Worm (Caenorhabditis elegans) whole organism, L2 larva: ENCODE results near the gene W01C8.5.

Experiments used
- C34F6.9 ChIP-seq: fragments of 150-350 bp; optimal IDR thresholded peaks from 2 replicates; lab custom pipeline; 2014; ENCODE audit warnings: missing biosample characterization, missing genetic modification characterization
- F13H6.1 ChIP-seq: sonication (generic microtip); optimal IDR thresholded peaks from 2 replicates; lab custom pipeline; 2016; ENCODE audit warnings: missing genetic modification characterization, missing compliant biosample characterization
- R02D3.7 ChIP-seq: fragments of 150-350 bp; optimal IDR thresholded peaks from 2 replicates; lab custom pipeline; 2014; ENCODE audit warnings: missing biosample characterization, missing genetic modification characterization
- Y55F3AM.14 ChIP-seq: fragments of 200-800 bp; sonication (Bioruptor generic); optimal IDR thresholded peaks from 2 replicates; lab custom pipeline; 2018; ENCODE audit warnings: mild to moderate bottlenecking, missing genetic modification characterization, missing compliant biosample characterization
- ZK546.5 ChIP-seq: sonication (generic microtip); optimal IDR thresholded peaks from 2 replicates; lab custom pipeline; 2017; ENCODE audit warnings: missing biosample characterization, missing genetic modification characterization
- alr-1 ChIP-seq: fragments of 150-350 bp; optimal IDR thresholded peaks from 2 replicates; lab custom pipeline; 2014; ENCODE audit warnings: missing biosample characterization, missing genetic modification characterization
- aly-2 ChIP-seq: fragments of 150-350 bp; optimal IDR thresholded peaks from 2 replicates; lab custom pipeline; 2014; ENCODE audit warnings: missing biosample characterization, missing genetic modification characterization
- ama-1 ChIP-seq: fragments of 150-350 bp; optimal IDR thresholded peaks from 2 replicates; lab custom pipeline; 2018; ENCODE audit warnings: inconsistent platforms
- blmp-1 ChIP-seq: sonication (generic microtip); optimal IDR thresholded peaks from 2 replicates; lab custom pipeline; 2017; ENCODE audit warnings: missing genetic modification characterization, mild to moderate bottlenecking, missing compliant biosample characterization, antibody characterized with exemption, moderate library complexity; ENCODE audit not compliant: insufficient read depth
- ceh-16 ChIP-seq: fragments of 150-350 bp; optimal IDR thresholded peaks from 2 replicates; lab custom pipeline; 2014; ENCODE audit warnings: missing biosample characterization, missing genetic modification characterization
- ceh-82 ChIP-seq: fragments of 150-350 bp; optimal IDR thresholded peaks from 2 replicates; lab custom pipeline; 2014; ENCODE audit warnings: missing biosample characterization, missing genetic modification characterization
- crh-2 ChIP-seq: sonication (generic microtip); optimal IDR thresholded peaks from 2 replicates; lab custom pipeline; 2017; ENCODE audit warnings: missing biosample characterization, missing genetic modification characterization
- dmd-4 ChIP-seq: sonication (generic microtip); optimal IDR thresholded peaks from 2 replicates; lab custom pipeline; 2017; ENCODE audit warnings: missing biosample characterization, missing genetic modification characterization
- egl-27 ChIP-seq: sonication (generic microtip); optimal IDR thresholded peaks from 3 replicates; lab custom pipeline; 2017; ENCODE audit warnings: missing biosample characterization, missing genetic modification reagents, missing genetic modification characterization
- elt-1 ChIP-seq: fragments of 150-350 bp; optimal IDR thresholded peaks from 2 replicates; lab custom pipeline; 2014; ENCODE audit warnings: missing biosample characterization, missing genetic modification characterization
- elt-3 ChIP-seq: sonication (generic microtip); optimal IDR thresholded peaks from 2 replicates; lab custom pipeline; 2017; ENCODE audit warnings: missing biosample characterization, missing genetic modification characterization
- fos-1 ChIP-seq: fragments of 150-350 bp; optimal IDR thresholded peaks from 2 replicates; lab custom pipeline; 2014; ENCODE audit warnings: missing biosample characterization, missing genetic modification characterization
- gmeb-1 ChIP-seq: fragments of 150-350 bp; optimal IDR thresholded peaks from 2 replicates; lab custom pipeline; 2014; ENCODE audit warnings: missing biosample characterization, missing genetic modification characterization
- lin-11 ChIP-seq: fragments of 150-350 bp; sonication (generic microtip); optimal IDR thresholded peaks from 2 replicates; lab custom pipeline; 2014; ENCODE audit warnings: missing biosample characterization, missing genetic modification characterization, inconsistent platforms, mixed read lengths
- lin-13 ChIP-seq: fragments of 150-350 bp; optimal IDR thresholded peaks from 2 replicates; lab custom pipeline; 2014; ENCODE audit warnings: missing biosample characterization, missing genetic modification reagents, missing genetic modification characterization
- lin-39 ChIP-seq: fragments of 150-350 bp; optimal IDR thresholded peaks from 2 replicates; lab custom pipeline; 2014; ENCODE audit warnings: missing biosample characterization, missing genetic modification reagents, missing genetic modification characterization
- lsy-2 ChIP-seq, 2 experiments: fragments of 150-350 bp in 1 of 2; sonication (generic microtip) in 1 of 2; optimal IDR thresholded peaks; 2 replicates each; lab custom pipeline; 2014 to 2017; ENCODE audit warnings: missing biosample characterization in 2 of 2, missing genetic modification characterization in 2 of 2
- mab-5 ChIP-seq: fragments of 150-350 bp; optimal IDR thresholded peaks from 2 replicates; lab custom pipeline; 2014; ENCODE audit warnings: missing biosample characterization, missing genetic modification characterization
- mbf-1 ChIP-seq: sonication (generic microtip); optimal IDR thresholded peaks from 2 replicates; lab custom pipeline; 2017; ENCODE audit warnings: missing biosample characterization, missing genetic modification characterization
- mdl-1 ChIP-seq, 2 experiments: fragments of 150-350 bp in 1 of 2; sonication (generic microtip) in 1 of 2; optimal IDR thresholded peaks; 2 replicates each; lab custom pipeline; 2017; ENCODE audit warnings: missing biosample characterization in 2 of 2, missing genetic modification characterization in 2 of 2
- nhr-10 ChIP-seq: sonication (generic microtip); optimal IDR thresholded peaks from 2 replicates; lab custom pipeline; 2017; ENCODE audit warnings: missing biosample characterization, missing genetic modification characterization
- nhr-11 ChIP-seq: fragments of 150-350 bp; optimal IDR thresholded peaks from 2 replicates; lab custom pipeline; 2014; ENCODE audit warnings: missing biosample characterization, missing genetic modification characterization
- nhr-12 ChIP-seq: fragments of 150-350 bp; optimal IDR thresholded peaks from 2 replicates; lab custom pipeline; 2014; ENCODE audit warnings: missing biosample characterization, missing genetic modification characterization
- nhr-129 ChIP-seq: fragments of 150-350 bp; optimal IDR thresholded peaks from 2 replicates; lab custom pipeline; 2014; ENCODE audit warnings: missing biosample characterization, missing genetic modification characterization
- nhr-21 ChIP-seq: fragments of 150-350 bp; optimal IDR thresholded peaks from 2 replicates; lab custom pipeline; 2014; ENCODE audit warnings: missing biosample characterization, missing genetic modification characterization
- nhr-23 ChIP-seq: fragments of 150-350 bp; optimal IDR thresholded peaks from 2 replicates; lab custom pipeline; 2014; ENCODE audit warnings: missing biosample characterization, missing genetic modification reagents, missing genetic modification characterization
- nhr-237 ChIP-seq: fragments of 150-350 bp; optimal IDR thresholded peaks from 2 replicates; lab custom pipeline; 2014; ENCODE audit warnings: missing biosample characterization, missing genetic modification characterization
- nhr-25 ChIP-seq: fragments of 150-350 bp; sonication (generic microtip); optimal IDR thresholded peaks from 3 replicates; lab custom pipeline; 2014; ENCODE audit warnings: missing biosample characterization, missing genetic modification characterization
- nhr-6 ChIP-seq: fragments of 150-350 bp; optimal IDR thresholded peaks from 2 replicates; lab custom pipeline; 2014; ENCODE audit warnings: missing biosample characterization, missing genetic modification characterization
- nhr-77 ChIP-seq: fragments of 150-350 bp; optimal IDR thresholded peaks from 2 replicates; lab custom pipeline; 2014; ENCODE audit warnings: missing biosample characterization, missing genetic modification characterization
- peb-1 ChIP-seq: fragments of 150-350 bp; optimal IDR thresholded peaks from 2 replicates; lab custom pipeline; 2014; ENCODE audit warnings: missing biosample characterization, missing genetic modification characterization
- sem-4 ChIP-seq: fragments of 150-350 bp; optimal IDR thresholded peaks from 2 replicates; lab custom pipeline; 2014; ENCODE audit warnings: missing biosample characterization, missing genetic modification reagents, missing genetic modification characterization
- skn-1 ChIP-seq: sonication (generic microtip); optimal IDR thresholded peaks from 2 replicates; lab custom pipeline; 2017; ENCODE audit warnings: missing biosample characterization, missing genetic modification characterization
- sma-3 ChIP-seq: sonication (generic microtip); optimal IDR thresholded peaks from 2 replicates; lab custom pipeline; 2016; ENCODE audit warnings: missing genetic modification reagents, missing genetic modification characterization, missing compliant biosample characterization
- sma-9 ChIP-seq, 2 experiments: fragments of 150-350 bp in 1 of 2; sonication (generic microtip) in 1 of 2; optimal IDR thresholded peaks; 2 replicates each; lab custom pipeline; 2014 to 2016; ENCODE audit warnings: missing genetic modification characterization in 2 of 2, mild to moderate bottlenecking in 1 of 2, missing biosample characterization in 1 of 2, missing compliant biosample characterization in 1 of 2, missing genetic modification reagents in 1 of 2, moderate library complexity in 1 of 2
- snpc-4 ChIP-seq: fragments of 150-350 bp; optimal IDR thresholded peaks from 2 replicates; lab custom pipeline; 2014; ENCODE audit warnings: missing biosample characterization, missing genetic modification characterization
- unc-39 ChIP-seq: fragments of 150-350 bp; optimal IDR thresholded peaks from 2 replicates; lab custom pipeline; 2014; ENCODE audit warnings: missing biosample characterization, missing genetic modification characterization
- unc-55 ChIP-seq: fragments of 150-350 bp; sonication (generic microtip); optimal IDR thresholded peaks from 3 replicates; lab custom pipeline; 2014; ENCODE audit warnings: missing biosample characterization, missing genetic modification reagents, missing genetic modification characterization
- unc-62 ChIP-seq: fragments of 150-350 bp; optimal IDR thresholded peaks from 2 replicates; lab custom pipeline; 2014; ENCODE audit warnings: missing biosample characterization, missing genetic modification reagents, missing genetic modification characterization
- zag-1 ChIP-seq: fragments of 150-350 bp; optimal IDR thresholded peaks from 2 replicates; lab custom pipeline; 2014; ENCODE audit warnings: missing biosample characterization, missing genetic modification characterization
- ztf-1 ChIP-seq: fragments of 200-800 bp; sonication (Bioruptor generic); conservative IDR thresholded peaks from 2 replicates; pipeline ENCODE4 v1.3.6; 2022; ENCODE audit warnings: missing genetic modification characterization, missing compliant biosample characterization
- ztf-11 ChIP-seq: sonication (generic microtip); optimal IDR thresholded peaks from 2 replicates; lab custom pipeline; 2017; ENCODE audit warnings: missing biosample characterization, missing genetic modification characterization
- ztf-4 ChIP-seq: fragments of 150-350 bp; optimal IDR thresholded peaks from 2 replicates; lab custom pipeline; 2014; ENCODE audit warnings: missing biosample characterization, missing genetic modification characterization

Gene W01C8.5

DNA sequence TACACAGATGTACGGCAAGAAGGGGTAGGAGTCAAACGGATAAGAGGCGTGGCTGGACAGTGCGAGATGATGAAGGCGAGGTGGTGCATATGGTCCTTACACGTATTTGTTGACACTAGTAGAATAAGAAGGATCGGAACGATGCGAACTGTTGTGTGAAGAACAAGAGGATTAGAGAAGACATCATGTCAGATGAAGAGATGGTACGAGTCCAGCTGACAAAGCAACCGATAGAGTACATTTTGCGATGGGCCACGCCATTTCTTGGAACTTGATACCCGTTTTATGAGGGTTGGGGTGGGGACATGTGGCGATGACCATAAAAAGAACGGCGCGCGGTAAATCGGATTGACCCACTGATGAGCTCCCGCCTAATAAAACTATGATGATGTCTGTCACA is 1.3 kb upstream of the W01C8.5 start:
- TF ChIP-seq sma-3 (GFP tag; lab: Kevin White, UChicago) (no peak), snpc-4 (tag; lab: Kevin White, UChicago) (no peak), ama-1 (lab: Kevin White, UChicago) (no peak), mdl-1 (tag; optimal IDR thresholded peaks at IDR 0.05; lab: Kevin White, UChicago) (no peak)

DNA sequence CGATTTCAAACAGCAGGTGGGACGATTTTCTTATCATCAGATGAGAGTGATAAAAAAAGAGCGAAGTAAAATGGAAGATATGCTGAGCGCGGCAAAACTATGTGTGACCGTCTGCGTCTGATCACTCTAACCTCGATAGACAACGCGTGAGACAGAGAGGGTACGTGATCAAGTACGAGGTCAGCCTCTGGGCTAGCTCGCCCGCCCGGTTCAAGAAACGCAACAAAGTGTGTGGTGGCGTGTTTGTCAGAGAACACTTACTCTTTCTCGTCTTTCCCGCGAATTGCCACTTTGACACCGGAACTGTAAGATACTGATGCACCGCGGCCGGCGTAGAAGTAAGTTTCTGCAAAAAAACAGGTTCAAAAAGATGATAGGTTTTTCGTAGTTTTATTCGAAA is 911 bp downstream of the W01C8.5 start:
- TF ChIP-seq ztf-4 (tag; lab: Kevin White, UChicago) (no peak), alr-1 (tag; lab: Kevin White, UChicago) (no peak), ama-1 (lab: Kevin White, UChicago) (no peak), zag-1 (no peak), skn-1 (tag; lab: Kevin White, UChicago) (no peak), nhr-6 (tag; lab: Kevin White, UChicago) (no peak), aly-2 (tag; lab: Kevin White, UChicago) (no peak), ztf-11 (no peak), lsy-2 (tag; optimal IDR thresholded peaks at IDR 0.05; lab: Kevin White, UChicago) (no peak), sma-9 (GFP tag; optimal IDR thresholded peaks at IDR 0.05; lab: Kevin White, UChicago) (peak; percentile 92), sma-9 (tag; optimal IDR thresholded peaks at IDR 0.05; lab: Kevin White, UChicago) (peak; percentile 54), nhr-10 (tag; lab: Kevin White, UChicago) (no peak), ZK546.5 (tag; lab: Kevin White, UChicago) (no peak), nhr-25 (peak; percentile 79), nhr-129 (tag; lab: Kevin White, UChicago) (peak; percentile 64), nhr-21 (tag; lab: Kevin White, UChicago) (peak; percentile 56), lin-13 (GFP tag; lab: Kevin White, UChicago) (no peak), lin-11 (tag; lab: Kevin White, UChicago) (no peak), F13H6.1 (tag; lab: Kevin White, UChicago) (peak; percentile 77), nhr-12 (tag; lab: Kevin White, UChicago) (no peak), Y55F3AM.14 (no peak), snpc-4 (tag; lab: Kevin White, UChicago) (no peak), ceh-16 (tag; lab: Kevin White, UChicago) (no peak), sma-3 (GFP tag; lab: Kevin White, UChicago) (peak; percentile 80), ceh-82 (tag; lab: Kevin White, UChicago) (no peak), nhr-23 (tag; lab: Kevin White, UChicago) (no peak), lin-39 (no peak), unc-55 (GFP tag; lab: Kevin White, UChicago) (no peak), unc-62 (GFP tag; lab: Kevin White, UChicago) (no peak), mbf-1 (tag; lab: Kevin White, UChicago) (no peak), mab-5 (tag; lab: Kevin White, UChicago) (no peak), dmd-4 (tag; lab: Kevin White, UChicago) (no peak), egl-27 (tag; lab: Kevin White, UChicago) (peak; percentile 49), crh-2 (tag; lab: Kevin White, UChicago) (peak; percentile 52), elt-3 (no peak), mdl-1 (tag; optimal IDR thresholded peaks at IDR 0.05; lab: Kevin White, UChicago) (peak in 1 of 2 experiments; percentile 44), fos-1 (peak; percentile 80), blmp-1 (peak; percentile 50), R02D3.7 (tag; lab: Kevin White, UChicago) (no peak), C34F6.9 (tag; lab: Kevin White, UChicago) (peak; percentile 11), gmeb-1 (peak; percentile 26), elt-1 (tag; lab: Kevin White, UChicago) (no peak), nhr-11 (tag; lab: Kevin White, UChicago) (no peak), peb-1 (tag; lab: Kevin White, UChicago) (no peak), unc-39 (tag; lab: Kevin White, UChicago) (no peak), ztf-1 (GFP tag; lab: Robert Waterston, UW) (no peak), nhr-77 (no peak), nhr-237 (tag; lab: Kevin White, UChicago) (no peak), sem-4 (tag; lab: Kevin White, UChicago) (no peak)
- TF ChIP-seq, all 48 proteins: peak for 13
